Worm (Caenorhabditis elegans) whole organism, late embryonic: ENCODE data around the gene srx-95.

Source experiments
- ama-1 ChIP-seq: fragments of 150-350 bp; optimal IDR thresholded peaks from 2 replicates; lab custom pipeline; 2014
- ceh-24 ChIP-seq: sonication (generic microtip); optimal IDR thresholded peaks from 2 replicates; lab custom pipeline; 2016; ENCODE audit warnings: mild to moderate bottlenecking, missing genetic modification characterization, missing compliant biosample characterization
- ceh-31 ChIP-seq: sonication (generic microtip); optimal IDR thresholded peaks from 2 replicates; lab custom pipeline; 2016; ENCODE audit warnings: missing genetic modification characterization, missing compliant biosample characterization
- ceh-9 ChIP-seq: sonication (generic microtip); optimal IDR thresholded peaks from 2 replicates; lab custom pipeline; 2016; ENCODE audit warnings: mild to moderate bottlenecking, missing genetic modification characterization, inconsistent platforms, missing compliant biosample characterization
- dve-1 ChIP-seq: sonication (generic microtip); optimal IDR thresholded peaks from 2 replicates; lab custom pipeline; 2017; ENCODE audit warnings: antibody characterized with exemption, mild to moderate bottlenecking, missing genetic modification characterization, missing compliant biosample characterization
- elt-2 ChIP-seq: sonication (generic microtip); optimal IDR thresholded peaks from 2 replicates; lab custom pipeline; 2016; ENCODE audit warnings: missing genetic modification reagents, missing genetic modification characterization, missing compliant biosample characterization
- fax-1 ChIP-seq: sonication (generic microtip); optimal IDR thresholded peaks from 2 replicates; lab custom pipeline; 2016; ENCODE audit warnings: missing genotype, missing genetic modification characterization, missing compliant biosample characterization
- gmeb-2 ChIP-seq: sonication (generic microtip); optimal IDR thresholded peaks from 2 replicates; lab custom pipeline; 2016; ENCODE audit warnings: missing genetic modification characterization, inconsistent platforms, missing compliant biosample characterization
- hlh-30 ChIP-seq: sonication (generic microtip); optimal IDR thresholded peaks from 2 replicates; lab custom pipeline; 2017; ENCODE audit warnings: antibody characterized with exemption, missing genetic modification characterization, missing compliant biosample characterization; ENCODE audit not compliant: insufficient read depth
- lin-11 ChIP-seq: fragments of 200-800 bp; sonication (Bioruptor generic); optimal IDR thresholded peaks from 2 replicates; lab custom pipeline; 2018; ENCODE audit warnings: mild to moderate bottlenecking, missing genetic modification characterization, missing compliant biosample characterization
- pha-2 ChIP-seq: sonication (generic microtip); optimal IDR thresholded peaks from 2 replicates; lab custom pipeline; 2017; ENCODE audit warnings: mild to moderate bottlenecking, missing genetic modification characterization, missing compliant biosample characterization
- rnt-1 ChIP-seq: sonication (generic microtip); optimal IDR thresholded peaks from 2 replicates; lab custom pipeline; 2016; ENCODE audit warnings: missing genetic modification characterization, missing compliant biosample characterization
- ttx-3 ChIP-seq: sonication (generic microtip); optimal IDR thresholded peaks from 2 replicates; lab custom pipeline; 2016; ENCODE audit warnings: missing genetic modification reagents, missing genetic modification characterization, missing compliant biosample characterization

DNA sequence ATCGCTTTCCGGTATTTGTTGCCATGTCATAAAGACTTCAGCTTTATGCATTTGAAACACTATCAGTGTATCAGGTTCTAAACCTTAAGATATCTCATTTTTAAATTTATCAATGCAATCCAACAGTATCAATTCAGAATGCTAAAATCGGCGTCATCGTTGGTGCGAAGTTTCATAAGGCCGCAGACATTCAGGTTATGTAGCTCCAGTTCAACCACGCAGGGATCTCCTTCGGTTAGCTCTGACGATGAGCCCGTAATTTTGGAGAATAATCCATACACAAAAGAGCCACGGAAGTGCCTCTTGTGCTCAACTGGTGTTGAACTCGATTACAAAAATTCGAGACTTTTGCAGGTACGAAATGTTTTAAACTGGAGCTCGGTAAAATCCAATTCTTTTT, 18.5 kb downstream of the srx-95 start, which contains the start of gene mrps-18.C:
- TF ChIP-seq ceh-31 (tag; lab: Kevin White, UChicago) = no peak
- TF ChIP-seq pha-2 (tag; lab: Kevin White, UChicago) = no peak
- no peak for TF ChIP-seq ama-1
- TF ChIP-seq ceh-9 (tag; lab: Kevin White, UChicago) = no peak
- TF ChIP-seq elt-2 = no peak
- no peak for TF ChIP-seq ttx-3
- TF ChIP-seq dve-1 (tag; lab: Kevin White, UChicago) = no peak
- no peak for TF ChIP-seq ceh-24
- no peak for TF ChIP-seq fax-1 (tag; lab: Kevin White, UChicago)
- no peak for TF ChIP-seq lin-11
- TF ChIP-seq gmeb-2 (tag; lab: Kevin White, UChicago) = no peak
- TF ChIP-seq rnt-1 (tag; lab: Kevin White, UChicago) = no peak
- no peak for TF ChIP-seq hlh-30 (tag; lab: Kevin White, UChicago)
